Fruit fly (Drosophila melanogaster) whole organism, prepupa: ENCODE data around the gene Ald1.

Experiments used
- Blimp-1 ChIP-seq: fragments of 200-800 bp; sonication (Bioruptor generic); optimal IDR thresholded peaks from 3 replicates; lab custom pipeline; 2017; ENCODE audit warnings: missing biosample characterization, missing genetic modification characterization, mild to moderate bottlenecking, moderate library complexity, missing genetic modification reagents
- CG10631 ChIP-seq: fragments of 200-800 bp; sonication (Bioruptor generic); optimal IDR thresholded peaks from 2 replicates; lab custom pipeline; 2016; ENCODE audit warnings: missing biosample characterization, missing genetic modification characterization
- CG10669 ChIP-seq: fragments of 200-800 bp; sonication (Bioruptor generic); optimal IDR thresholded peaks from 3 replicates; lab custom pipeline; 2018; ENCODE audit warnings: missing biosample characterization, mild to moderate bottlenecking, missing genetic modification characterization, moderate library complexity
- CG11294 ChIP-seq: fragments of 200-800 bp; sonication (Bioruptor generic); IDR thresholded peaks from 2 replicates; pipeline ENCODE4 v1.3.6; 2022; ENCODE audit warnings: missing biosample characterization, missing genetic modification characterization
- CG1621 ChIP-seq: fragments of 200-800 bp; sonication (Bioruptor generic); optimal IDR thresholded peaks from 3 replicates; lab custom pipeline; 2018; ENCODE audit warnings: missing biosample characterization, mild to moderate bottlenecking, missing genetic modification characterization
- CG16779 ChIP-seq: fragments of 200-800 bp; sonication (Bioruptor generic); optimal IDR thresholded peaks from 3 replicates; lab custom pipeline; 2017; ENCODE audit warnings: missing biosample characterization, mild to moderate bottlenecking, missing genetic modification characterization
- CG32006 ChIP-seq: fragments of 200-800 bp; sonication (Bioruptor generic); optimal IDR thresholded peaks from 3 replicates; lab custom pipeline; 2017; ENCODE audit warnings: missing biosample characterization, mild to moderate bottlenecking, missing genetic modification characterization
- CG3919 ChIP-seq: fragments of 200-800 bp; sonication (Bioruptor generic); optimal IDR thresholded peaks from 3 replicates; lab custom pipeline; 2016; ENCODE audit warnings: missing biosample characterization, missing genetic modification characterization
- CG6163 ChIP-seq: fragments of 200-800 bp; sonication (Bioruptor generic); IDR thresholded peaks from 3 replicates; pipeline ENCODE4 v1.3.6; 2022; ENCODE audit warnings: missing biosample characterization, missing genetic modification characterization
- CG6276 ChIP-seq: fragments of 200-800 bp; sonication (Bioruptor generic); optimal IDR thresholded peaks from 2 replicates; lab custom pipeline; 2017; ENCODE audit warnings: missing biosample characterization, mild to moderate bottlenecking, missing genetic modification characterization
- CG6808 ChIP-seq: fragments of 200-800 bp; sonication (Bioruptor generic); optimal IDR thresholded peaks from 3 replicates; lab custom pipeline; 2017; ENCODE audit warnings: missing biosample characterization, missing genetic modification characterization, mild to moderate bottlenecking, moderate library complexity, missing genetic modification reagents
- CG8632 ChIP-seq: fragments of 200-800 bp; sonication (Bioruptor generic); optimal IDR thresholded peaks from 3 replicates; lab custom pipeline; 2016; ENCODE audit warnings: missing biosample characterization, missing genetic modification characterization
- CG9139 ChIP-seq: fragments of 200-800 bp; sonication (Bioruptor generic); optimal IDR thresholded peaks from 3 replicates; lab custom pipeline; 2017; ENCODE audit warnings: missing biosample characterization, mild to moderate bottlenecking, missing genetic modification characterization
- Eip75B ChIP-seq: fragments of 200-800 bp; sonication (Bioruptor generic); optimal IDR thresholded peaks from 3 replicates; lab custom pipeline; 2016; ENCODE audit warnings: missing biosample characterization, missing genetic modification characterization
- Eip78C ChIP-seq: fragments of 200-800 bp; sonication (Bioruptor generic); peaks from one replicate; lab custom pipeline; 2016; ENCODE audit warnings: missing biosample characterization, missing genetic modification characterization
- Eip93F ChIP-seq: fragments of 200-800 bp; sonication (Bioruptor generic); optimal IDR thresholded peaks from 2 replicates; lab custom pipeline; 2016; ENCODE audit warnings: missing biosample characterization, mild to moderate bottlenecking, missing genetic modification characterization
- Hr39 ChIP-seq: fragments of 200-800 bp; sonication (Bioruptor generic); optimal IDR thresholded peaks from 2 replicates; lab custom pipeline; 2016; ENCODE audit warnings: missing biosample characterization, missing genetic modification characterization
- Hr4 ChIP-seq: fragments of 200-800 bp; sonication (Bioruptor generic); optimal IDR thresholded peaks from 3 replicates; lab custom pipeline; 2016; ENCODE audit warnings: missing biosample characterization, missing genetic modification characterization
- Met ChIP-seq: fragments of 200-800 bp; sonication (Bioruptor generic); optimal IDR thresholded peaks from 3 replicates; lab custom pipeline; 2016; ENCODE audit warnings: missing biosample characterization, missing genetic modification characterization
- OdsH ChIP-seq: fragments of 200-800 bp; sonication (Bioruptor generic); optimal IDR thresholded peaks from 3 replicates; lab custom pipeline; 2016; ENCODE audit warnings: missing biosample characterization, missing genetic modification characterization
- Sox14 ChIP-seq: fragments of 200-800 bp; sonication (Bioruptor generic); optimal IDR thresholded peaks from 3 replicates; lab custom pipeline; 2016; ENCODE audit warnings: missing biosample characterization, missing genetic modification characterization
- Sox15 ChIP-seq: fragments of 200-800 bp; sonication (Bioruptor generic); optimal IDR thresholded peaks from 3 replicates; lab custom pipeline; 2016; ENCODE audit warnings: missing biosample characterization, missing genetic modification characterization
- acj6 ChIP-seq: fragments of 200-800 bp; sonication (Bioruptor generic); optimal IDR thresholded peaks from 3 replicates; lab custom pipeline; 2016; ENCODE audit warnings: missing biosample characterization, missing genetic modification characterization
- dsx ChIP-seq: fragments of 200-800 bp; optimal IDR thresholded peaks from 3 replicates; lab custom pipeline; 2019; ENCODE audit warnings: missing biosample characterization, mild to moderate bottlenecking, missing genetic modification characterization, moderate library complexity; ENCODE audit not compliant: poor library complexity, severe bottlenecking
- eg ChIP-seq: fragments of 200-800 bp; sonication (Bioruptor generic); IDR thresholded peaks from 3 replicates; pipeline ENCODE4 v1.3.6; 2022; ENCODE audit warnings: missing biosample characterization, missing genetic modification characterization
- esn ChIP-seq: fragments of 200-800 bp; sonication (Bioruptor generic); optimal IDR thresholded peaks from 2 replicates; lab custom pipeline; 2016; ENCODE audit warnings: missing biosample characterization, mild to moderate bottlenecking, missing genetic modification characterization, moderate library complexity
- fd85E ChIP-seq: fragments of 200-800 bp; sonication (Bioruptor generic); optimal IDR thresholded peaks from 3 replicates; lab custom pipeline; 2016; ENCODE audit warnings: missing biosample characterization, missing genetic modification characterization
- lz ChIP-seq: fragments of 200-800 bp; sonication (Bioruptor generic); optimal IDR thresholded peaks from 3 replicates; lab custom pipeline; 2016; ENCODE audit warnings: missing biosample characterization, missing genetic modification characterization
- net ChIP-seq: fragments of 200-800 bp; sonication (Bioruptor generic); optimal IDR thresholded peaks from 3 replicates; lab custom pipeline; 2016; ENCODE audit warnings: missing biosample characterization, missing genetic modification characterization
- pdm3 ChIP-seq: fragments of 200-800 bp; sonication (Bioruptor generic); optimal IDR thresholded peaks from 3 replicates; lab custom pipeline; 2016; ENCODE audit warnings: missing biosample characterization, missing genetic modification characterization
- salr ChIP-seq, 2 experiments: fragments of 200-800 bp; sonication (Bioruptor generic); optimal IDR thresholded peaks; 3 replicates each; lab custom pipeline; 2016 to 2018; ENCODE audit warnings: missing biosample characterization in 2 of 2, missing genetic modification characterization in 2 of 2, mild to moderate bottlenecking in 1 of 2
- spab ChIP-seq: fragments of 200-800 bp; sonication (Bioruptor generic); optimal IDR thresholded peaks from 2 replicates; lab custom pipeline; 2017; ENCODE audit warnings: missing biosample characterization, mild to moderate bottlenecking, missing genetic modification characterization, missing genetic modification reagents
- ss ChIP-seq, 2 experiments: fragments of 200-800 bp; sonication (Bioruptor generic); optimal IDR thresholded peaks; 2 replicates in 1 of 2; 3 replicates in 1 of 2; lab custom pipeline; 2017 to 2018; ENCODE audit warnings: mild to moderate bottlenecking in 2 of 2, missing biosample characterization in 2 of 2, missing genetic modification characterization in 2 of 2, moderate library complexity in 1 of 2
- svp ChIP-seq: fragments of 200-800 bp; sonication (Bioruptor generic); peaks from one replicate; lab custom pipeline; 2016; ENCODE audit warnings: missing biosample characterization, missing genetic modification characterization
- vri ChIP-seq: fragments of 200-800 bp; sonication (Bioruptor generic); optimal IDR thresholded peaks from 3 replicates; lab custom pipeline; 2016; ENCODE audit warnings: missing biosample characterization, mild to moderate bottlenecking, missing genetic modification characterization

The Ald1 gene

dm6 chr3R:26280403-26280802, 19.0 kb upstream of the Ald1 start (continued):
- TF ChIP-seq eg (GFP tag; lab: Robert Waterston, UW) = no peak
- TF ChIP-seq CG32006 (GFP tag; lab: Kevin White, UChicago) = peak; percentile 18
- TF ChIP-seq CG10669 = peak; percentile 56
- peak; percentile 57 for TF ChIP-seq Eip78C
- peak; percentile 18 for TF ChIP-seq OdsH (GFP tag; lab: Kevin White, UChicago)
- TF ChIP-seq Met (GFP tag; lab: Kevin White, UChicago) = no peak
- TF ChIP-seq CG3919 (GFP tag; lab: Kevin White, UChicago) = peak; percentile 51
- TF ChIP-seq CG6163 (GFP tag; lab: Robert Waterston, UW) = peak; percentile 58; the same call in 2 of the 3 replicates
- peak; percentile 25 for TF ChIP-seq CG10631 (GFP tag; lab: Kevin White, UChicago)
- TF ChIP-seq Blimp-1 (GFP tag; lab: Kevin White, UChicago) = no peak
- TF ChIP-seq dsx (GFP tag; lab: Kevin White, UChicago) = no peak
- TF ChIP-seq CG1621 (tag; lab: Kevin White, UChicago) = no peak
- no peak for TF ChIP-seq CG8632 (GFP tag; lab: Kevin White, UChicago)
- TF ChIP-seq Sox15 (GFP tag; lab: Kevin White, UChicago) = no peak
- TF ChIP-seq salr (GFP tag; optimal IDR thresholded peaks at IDR 0.05; lab: Kevin White, UChicago) = no peak
- TF ChIP-seq esn (GFP tag; lab: Kevin White, UChicago) = no peak
- TF ChIP-seq ss (GFP tag; optimal IDR thresholded peaks at IDR 0.05; lab: Kevin White, UChicago) = no peak
- TF ChIP-seq Hr39 = no peak
- TF ChIP-seq CG6808 (GFP tag; lab: Kevin White, UChicago) = peak; percentile 25
- no peak for TF ChIP-seq CG16779
- TF ChIP-seq CG9139 (GFP tag; lab: Kevin White, UChicago) = no peak
- no peak for TF ChIP-seq svp (GFP tag; lab: Kevin White, UChicago)
- peak; percentile 16 for TF ChIP-seq pdm3 (GFP tag; lab: Kevin White, UChicago)
- TF ChIP-seq net = no peak

dm6 chr3R:26262478-26262877, 1.1 kb upstream of the Ald1 start, which contains the start of gene CG6154:
Gene CG6154 (plus strand): TSS chr3R:26262662.
- TF ChIP-seq svp (GFP tag; lab: Kevin White, UChicago) = peak; percentile 43
- TF ChIP-seq salr (GFP tag; optimal IDR thresholded peaks at IDR 0.05; lab: Kevin White, UChicago) = no peak
- TF ChIP-seq Hr4 (GFP tag; lab: Kevin White, UChicago) = no peak

- TF ChIP-seq lz (GFP tag; lab: Kevin White, UChicago) (no peak), eg (GFP tag; lab: Robert Waterston, UW) (peak; percentile 20; the same call in 1 of the 3 replicates), CG9139 (GFP tag; lab: Kevin White, UChicago) (peak; percentile 27), CG6276 (GFP tag; lab: Kevin White, UChicago) (peak; percentile 46), ss (GFP tag; optimal IDR thresholded peaks at IDR 0.05; lab: Kevin White, UChicago) (peak; percentile 53 to 63), CG16779 (peak; percentile 47), Eip93F (GFP tag; lab: Kevin White, UChicago) (no peak), svp (GFP tag; lab: Kevin White, UChicago) (peak; percentile 96)
Measured at dm6 chr3R:26260692-26261243, 623 bp downstream of the Ald1 start.

- TF ChIP-seq svp (GFP tag; lab: Kevin White, UChicago) (peak; percentile 54), dsx (GFP tag; lab: Kevin White, UChicago) (no peak), Sox14 (GFP tag; lab: Kevin White, UChicago) (no peak), vri (GFP tag; lab: Kevin White, UChicago) (peak; percentile 47)
Measured at dm6 chr3R:26259863-26260262, 1.5 kb downstream of the Ald1 start.

dm6 chr3R:26258955-26259354, 2.4 kb downstream of the Ald1 start:
- TF ChIP-seq svp (GFP tag; lab: Kevin White, UChicago) (peak; percentile 78), acj6 (GFP tag; lab: Kevin White, UChicago) (no peak), Blimp-1 (GFP tag; lab: Kevin White, UChicago) (peak; percentile 95), CG11294 (GFP tag; lab: Robert Waterston, UW) (no peak), vri (GFP tag; lab: Kevin White, UChicago) (peak; percentile 83), Eip78C (peak; percentile 48), eg (GFP tag; lab: Robert Waterston, UW) (peak; percentile 14; the same call in 1 of the 3 replicates), spab (peak; percentile 24), CG6808 (GFP tag; lab: Kevin White, UChicago) (peak; percentile 28), Hr39 (no peak), Eip93F (GFP tag; lab: Kevin White, UChicago) (no peak), Eip75B (GFP tag; lab: Kevin White, UChicago) (peak; percentile 52), Met (GFP tag; lab: Kevin White, UChicago) (no peak), ss (GFP tag; optimal IDR thresholded peaks at IDR 0.05; lab: Kevin White, UChicago) (peak; percentile 48 to 55), CG10669 (peak; percentile 3), fd85E (GFP tag; lab: Kevin White, UChicago) (no peak), salr (GFP tag; optimal IDR thresholded peaks at IDR 0.05; lab: Kevin White, UChicago) (no peak), CG16779 (peak; percentile 16)
